Fruit fly (Drosophila melanogaster): Measurements from ENCODE around the gene Chd1.

The Chd1 gene

DNA sequence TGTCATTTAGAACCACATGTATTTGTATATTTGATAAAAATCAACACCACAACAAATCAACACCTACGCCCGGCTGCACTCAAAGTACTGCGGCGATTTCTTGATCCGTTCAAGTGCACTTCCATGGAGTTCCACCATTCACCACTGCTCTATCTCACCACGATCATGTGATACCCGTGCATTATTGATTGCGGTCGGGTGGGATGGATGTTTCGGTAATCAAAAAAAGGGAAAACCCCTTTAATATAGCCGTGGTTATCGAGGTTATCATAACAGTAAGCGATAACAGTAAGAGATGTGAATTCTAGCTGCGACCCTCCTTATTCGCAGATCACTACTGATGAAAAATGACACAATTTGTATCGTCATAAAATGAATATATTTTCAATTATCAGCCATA is 30.7 kb upstream of the Chd1 start, which contains the start of the genes CG17224 and CG17264:
TSS of gene CG17224 (minus strand) at position 97 of the 400 bp plus-strand sequence.
TSS of gene CG17264 (plus strand) at position 297 of the 400 bp plus-strand sequence.
- TF ChIP-seq svp (GFP tag) (peak; percentile 83), dsx (GFP tag; optimal IDR thresholded peaks at IDR 0.05; ENCODE audit: poor library complexity, severe bottlenecking) (no peak), CG8319 (GFP tag; optimal IDR thresholded peaks at IDR 0.05) (no peak), topi (GFP tag; optimal IDR thresholded peaks at IDR 0.05) (no peak)

DNA sequence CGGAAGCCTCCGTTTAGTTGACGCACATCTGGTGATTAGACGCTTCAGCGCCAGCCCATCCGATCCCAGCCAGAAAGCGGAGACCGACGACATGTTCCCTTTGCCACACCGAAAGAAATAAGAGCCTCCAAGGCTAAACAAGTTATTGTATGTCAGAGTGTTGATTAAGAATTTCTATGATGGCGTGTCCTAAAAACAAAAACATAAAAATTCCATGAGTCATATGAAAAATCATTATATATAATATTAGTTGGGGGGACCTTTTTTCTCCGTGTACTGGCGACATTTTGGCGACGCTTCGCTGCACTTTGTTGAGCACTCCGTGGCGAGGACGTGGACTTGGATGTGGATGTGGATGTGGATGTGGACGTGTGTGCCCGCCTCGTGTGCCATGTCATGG is 25.3 kb upstream of the Chd1 start:
- TF ChIP-seq Sox14 (GFP tag; optimal IDR thresholded peaks at IDR 0.05) (peak; percentile 60), CG8119 (GFP tag; IDR thresholded peaks at IDR 0.05) (peak; percentile 76), topi (GFP tag; optimal IDR thresholded peaks at IDR 0.05) (peak; percentile 54), CG1621 (tag; optimal IDR thresholded peaks at IDR 0.05) (peak; percentile 21), CG32006 (GFP tag; optimal IDR thresholded peaks at IDR 0.05) (peak; percentile 86), Eip78C (GFP tag) (peak; percentile 86), CG8632 (GFP tag; optimal IDR thresholded peaks at IDR 0.05) (peak; percentile 42), achi (GFP tag; optimal IDR thresholded peaks at IDR 0.05) (peak; percentile 58), Blimp-1 (GFP tag; optimal IDR thresholded peaks at IDR 0.05) (no peak), dsx (GFP tag; optimal IDR thresholded peaks at IDR 0.05; ENCODE audit: poor library complexity, severe bottlenecking) (peak; percentile 38), Lpt (GFP tag; optimal IDR thresholded peaks at IDR 0.05) (peak; percentile 71), salr (GFP tag; optimal IDR thresholded peaks at IDR 0.05) (peak in 1 of 2 experiments; percentile 61), CG11762 (GFP tag; optimal IDR thresholded peaks at IDR 0.05; ENCODE audit: insufficient read depth) (peak; percentile 37), lz (GFP tag; optimal IDR thresholded peaks at IDR 0.05) (peak; percentile 43), Gug (GFP tag; IDR thresholded peaks at IDR 0.05) (peak; percentile 64), eg (GFP tag; IDR thresholded peaks at IDR 0.05) (peak; percentile 82), esn (GFP tag; optimal IDR thresholded peaks at IDR 0.05) (peak; percentile 53), CG31627 (GFP tag; optimal IDR thresholded peaks at IDR 0.05) (peak; percentile 37), CG10669 (GFP tag; optimal IDR thresholded peaks at IDR 0.05) (no peak), vri (GFP tag; optimal IDR thresholded peaks at IDR 0.05) (peak; percentile 12), dac (GFP tag; optimal IDR thresholded peaks at IDR 0.05) (peak; percentile 42), Sox102F (GFP tag; optimal IDR thresholded peaks at IDR 0.05) (peak; percentile 39), CG9139 (GFP tag; optimal IDR thresholded peaks at IDR 0.05) (no peak), Hr4 (GFP tag; optimal IDR thresholded peaks at IDR 0.05) (peak; percentile 83), CG6792 (GFP tag; optimal IDR thresholded peaks at IDR 0.05) (peak; percentile 37), fkh (GFP tag; optimal IDR thresholded peaks at IDR 0.05) (no peak), Hr39 (GFP tag; optimal IDR thresholded peaks at IDR 0.05) (peak; percentile 48), CG8319 (GFP tag; optimal IDR thresholded peaks at IDR 0.05) (no peak), Smox (GFP tag; optimal IDR thresholded peaks at IDR 0.05) (no peak), net (GFP tag; optimal IDR thresholded peaks at IDR 0.05) (peak; percentile 67), cyc (GFP tag; optimal IDR thresholded peaks at IDR 0.05) (peak; percentile 24), Ets96B (tag; optimal IDR thresholded peaks at IDR 0.05) (peak; percentile 46), OdsH (GFP tag; optimal IDR thresholded peaks at IDR 0.05) (no peak), CG6276 (GFP tag; optimal IDR thresholded peaks at IDR 0.05) (peak; percentile 72), pdm3 (GFP tag; optimal IDR thresholded peaks at IDR 0.05) (peak; percentile 62), Sox15 (GFP tag; optimal IDR thresholded peaks at IDR 0.05) (no peak), ss (GFP tag; optimal IDR thresholded peaks at IDR 0.05) (peak in 1 of 2 experiments; percentile 9), fd59A (GFP tag; optimal IDR thresholded peaks at IDR 0.05) (peak; percentile 27), Eip75B (GFP tag; optimal IDR thresholded peaks at IDR 0.05) (peak; percentile 41), CG3919 (GFP tag; optimal IDR thresholded peaks at IDR 0.05) (peak; percentile 70), CG11294 (GFP tag; IDR thresholded peaks at IDR 0.05) (peak; percentile 62; the same call in 1 of the 2 replicates), CG34406 (GFP tag; optimal IDR thresholded peaks at IDR 0.05) (peak; percentile 35), CG3032 (tag; optimal IDR thresholded peaks at IDR 0.05) (peak; percentile 33), svp (GFP tag) (peak; percentile 42), CG15336 (GFP tag; IDR thresholded peaks at IDR 0.05) (peak; percentile 70), CG6854 (GFP tag; optimal IDR thresholded peaks at IDR 0.05) (no peak), CG16779 (tag; optimal IDR thresholded peaks at IDR 0.05) (peak; percentile 18), Met (GFP tag; optimal IDR thresholded peaks at IDR 0.05) (no peak), CG6163 (GFP tag; IDR thresholded peaks at IDR 0.05) (peak; percentile 89)

Data from whole organism, prepupa.